Worm (Caenorhabditis elegans) whole organism, L4 larva: Measurements from ENCODE around the gene acl-13.
A peak's percentile ranks its signal among the peaks of the same experiment; 100 is the strongest.

Source experiments
- D1046.2 ChIP-seq: fragments of 200-800 bp; sonication (Bioruptor generic); IDR thresholded peaks from 2 replicates; pipeline ENCODE4 v1.3.6; 2022; ENCODE audit warnings: missing genetic modification characterization, missing compliant biosample characterization
- F10B5.3 ChIP-seq: sonication (generic microtip); optimal IDR thresholded peaks from 2 replicates; lab custom pipeline; 2016; ENCODE audit warnings: mild to moderate bottlenecking, missing genetic modification characterization, missing compliant biosample characterization
- F26F4.8 ChIP-seq: fragments of 200-800 bp; sonication (Bioruptor generic); conservative IDR thresholded peaks from 2 replicates; pipeline ENCODE4 v1.3.6; 2022; ENCODE audit warnings: missing genetic modification characterization, missing compliant biosample characterization
- R02D3.7 ChIP-seq: fragments of 150-350 bp; sonication (generic microtip); optimal IDR thresholded peaks from 3 replicates; lab custom pipeline; 2014; ENCODE audit warnings: missing biosample characterization, missing genetic modification characterization
- T26A8.4 ChIP-seq: fragments of 200-800 bp; sonication (Bioruptor generic); IDR thresholded peaks from 2 replicates; pipeline ENCODE4 v1.3.6; 2022; ENCODE audit warnings: missing genetic modification characterization, missing compliant biosample characterization
- Y105C5A.15 ChIP-seq: fragments of 200-800 bp; sonication (Bioruptor generic); IDR thresholded peaks from 2 replicates; pipeline ENCODE4 v1.3.6; 2022; ENCODE audit warnings: missing genetic modification characterization, missing compliant biosample characterization
- Y48G9A.11 ChIP-seq: fragments of 200-800 bp; sonication (Bioruptor generic); IDR thresholded peaks from 2 replicates; pipeline ENCODE4 v1.3.6; 2022; ENCODE audit warnings: missing genetic modification reagents, missing genetic modification characterization, missing compliant biosample characterization
- Y5F2A.4 ChIP-seq: fragments of 200-800 bp; sonication (Bioruptor generic); optimal IDR thresholded peaks from 2 replicates; lab custom pipeline; 2018; ENCODE audit warnings: mild to moderate bottlenecking, missing genetic modification characterization, missing compliant biosample characterization
- ZK337.2 ChIP-seq: fragments of 200-800 bp; sonication (Bioruptor generic); IDR thresholded peaks from 2 replicates; pipeline ENCODE4 v1.3.6; 2022; ENCODE audit warnings: missing genetic modification reagents, missing genetic modification characterization, missing compliant biosample characterization
- ZK546.5 ChIP-seq, 2 experiments: sonication (generic microtip); optimal IDR thresholded peaks; 2 replicates each; lab custom pipeline; 2017; ENCODE audit warnings: missing biosample characterization in 2 of 2, missing genetic modification characterization in 2 of 2
- aly-2 ChIP-seq: sonication (generic microtip); optimal IDR thresholded peaks from 2 replicates; lab custom pipeline; 2018; ENCODE audit warnings: missing biosample characterization, missing genetic modification characterization
- ceh-20 ChIP-seq: fragments of 200-800 bp; sonication (Bioruptor generic); IDR thresholded peaks from 2 replicates; pipeline ENCODE4 v1.3.6; 2022; ENCODE audit warnings: missing genetic modification reagents, missing genetic modification characterization, missing compliant biosample characterization
- ceh-28 ChIP-seq: fragments of 150-350 bp; optimal IDR thresholded peaks from 2 replicates; lab custom pipeline; 2014; ENCODE audit warnings: missing biosample characterization, missing genetic modification reagents, missing genetic modification characterization
- ceh-32 ChIP-seq: sonication (generic microtip); optimal IDR thresholded peaks from 2 replicates; lab custom pipeline; 2016; ENCODE audit warnings: mild to moderate bottlenecking, missing genetic modification characterization, missing compliant biosample characterization; ENCODE audit not compliant: poor library complexity
- ceh-44 ChIP-seq: fragments of 200-800 bp; sonication (Bioruptor generic); IDR thresholded peaks from 2 replicates; pipeline ENCODE4 v1.3.6; 2022; ENCODE audit warnings: missing genetic modification reagents, missing genetic modification characterization, missing compliant biosample characterization
- ceh-62 ChIP-seq: sonication (generic microtip); optimal IDR thresholded peaks from 2 replicates; lab custom pipeline; 2017; ENCODE audit warnings: missing biosample characterization, missing genetic modification characterization
- ces-1 ChIP-seq: fragments of 150-350 bp; sonication (generic microtip); optimal IDR thresholded peaks from 4 replicates; lab custom pipeline; 2014; ENCODE audit warnings: missing biosample characterization, missing genetic modification reagents, missing genetic modification characterization
- cey-2 ChIP-seq: sonication (generic microtip); optimal IDR thresholded peaks from 3 replicates; lab custom pipeline; 2017; ENCODE audit warnings: missing genetic modification characterization, mild to moderate bottlenecking, missing compliant biosample characterization, antibody characterized with exemption, borderline replicate concordance; ENCODE audit not compliant: insufficient read depth
- ctbp-1 ChIP-seq: fragments of 200-800 bp; sonication (Bioruptor generic); IDR thresholded peaks from 2 replicates; pipeline ENCODE4 v1.3.6; 2022; ENCODE audit warnings: missing genetic modification reagents, missing genetic modification characterization, missing compliant biosample characterization
- dmd-6 ChIP-seq: fragments of 200-800 bp; sonication (Bioruptor generic); IDR thresholded peaks from 2 replicates; pipeline ENCODE4 v1.3.6; 2022; ENCODE audit warnings: missing genetic modification reagents, missing genetic modification characterization, missing compliant biosample characterization
- egl-27 ChIP-seq: sonication (generic microtip); optimal IDR thresholded peaks from 3 replicates; lab custom pipeline; 2017; ENCODE audit warnings: missing biosample characterization, missing genetic modification reagents, missing genetic modification characterization
- fkh-10 ChIP-seq: fragments of 150-350 bp; optimal IDR thresholded peaks from 2 replicates; lab custom pipeline; 2014; ENCODE audit warnings: missing biosample characterization, missing genetic modification reagents, missing genetic modification characterization
- gei-8 ChIP-seq: fragments of 200-800 bp; sonication (Bioruptor generic); optimal IDR thresholded peaks from 2 replicates; lab custom pipeline; 2018; ENCODE audit warnings: mild to moderate bottlenecking, missing genetic modification characterization, missing compliant biosample characterization
- lin-1 ChIP-seq: fragments of 200-800 bp; sonication (Bioruptor generic); IDR thresholded peaks from 2 replicates; pipeline ENCODE4 v1.3.6; 2022; ENCODE audit warnings: missing genetic modification reagents, missing genetic modification characterization, missing compliant biosample characterization
- lin-13 ChIP-seq: fragments of 150-350 bp; optimal IDR thresholded peaks from 2 replicates; lab custom pipeline; 2014; ENCODE audit warnings: missing biosample characterization, missing genetic modification reagents, missing genetic modification characterization
- lin-29 ChIP-seq: fragments of 200-800 bp; sonication (Bioruptor generic); IDR thresholded peaks from 2 replicates; pipeline ENCODE4 v1.3.6; 2022; ENCODE audit warnings: missing genetic modification reagents, missing genetic modification characterization, missing compliant biosample characterization
- lin-39 ChIP-seq: fragments of 150-350 bp; optimal IDR thresholded peaks from 2 replicates; lab custom pipeline; 2014; ENCODE audit warnings: missing biosample characterization, missing genetic modification reagents, missing genetic modification characterization
- lir-3 ChIP-seq: sonication (generic microtip); optimal IDR thresholded peaks from 2 replicates; lab custom pipeline; 2016; ENCODE audit warnings: mild to moderate bottlenecking, missing genetic modification characterization, missing compliant biosample characterization
- lsy-2 ChIP-seq, 2 experiments: fragments of 150-350 bp in 1 of 2; sonication (generic microtip) in 1 of 2; optimal IDR thresholded peaks; 2 replicates each; lab custom pipeline; 2014 to 2017; ENCODE audit warnings: missing biosample characterization in 2 of 2, missing genetic modification characterization in 2 of 2
- madf-9 ChIP-seq: fragments of 200-800 bp; sonication (Bioruptor generic); conservative IDR thresholded peaks from 2 replicates; pipeline ENCODE4 v1.3.6; 2022; ENCODE audit warnings: missing genetic modification reagents, missing genetic modification characterization, missing compliant biosample characterization
- mdl-1 ChIP-seq, 2 experiments: fragments of 150-350 bp in 1 of 2; sonication (generic microtip) in 1 of 2; optimal IDR thresholded peaks; 2 replicates each; lab custom pipeline; 2014 to 2017; ENCODE audit warnings: missing biosample characterization in 2 of 2, missing genetic modification characterization in 2 of 2
- mep-1 ChIP-seq: fragments of 150-350 bp; sonication (generic microtip); optimal IDR thresholded peaks from 3 replicates; lab custom pipeline; 2014; ENCODE audit warnings: missing biosample characterization, missing genetic modification characterization
- mes-2 ChIP-seq: sonication (generic microtip); optimal IDR thresholded peaks from 2 replicates; lab custom pipeline; 2016; ENCODE audit warnings: missing genotype, mild to moderate bottlenecking, missing genetic modification characterization, missing compliant biosample characterization; ENCODE audit not compliant: poor library complexity, severe bottlenecking
- mxl-2 ChIP-seq: fragments of 200-800 bp; sonication (Bioruptor generic); conservative IDR thresholded peaks from 2 replicates; pipeline ENCODE4 v1.3.6; 2022; ENCODE audit warnings: missing genetic modification reagents, missing genetic modification characterization, missing compliant biosample characterization
- mxl-3 ChIP-seq: fragments of 200-800 bp; sonication (Bioruptor generic); optimal IDR thresholded peaks from 2 replicates; lab custom pipeline; 2018; ENCODE audit warnings: mild to moderate bottlenecking, missing genetic modification characterization, missing compliant biosample characterization
- nhr-11 ChIP-seq: fragments of 150-350 bp; optimal IDR thresholded peaks from 2 replicates; lab custom pipeline; 2014; ENCODE audit warnings: missing biosample characterization, missing genetic modification characterization
- nhr-41 ChIP-seq: fragments of 200-800 bp; sonication (Bioruptor generic); IDR thresholded peaks from 2 replicates; pipeline ENCODE4 v1.3.6; 2022; ENCODE audit warnings: missing genetic modification reagents, missing genetic modification characterization, missing compliant biosample characterization
- nhr-42 ChIP-seq: fragments of 200-800 bp; sonication (Bioruptor generic); IDR thresholded peaks from 2 replicates; pipeline ENCODE4 v1.3.6; 2022; ENCODE audit warnings: missing genetic modification characterization, missing compliant biosample characterization
- nhr-48 ChIP-seq: sonication (generic microtip); optimal IDR thresholded peaks from 2 replicates; lab custom pipeline; 2016; ENCODE audit warnings: mild to moderate bottlenecking, missing genetic modification characterization, missing compliant biosample characterization
- nhr-76 ChIP-seq: fragments of 150-350 bp; optimal IDR thresholded peaks from 2 replicates; lab custom pipeline; 2014; ENCODE audit warnings: missing biosample characterization, missing genetic modification characterization
- pha-4 ChIP-seq, 2 experiments: fragments of 150-350 bp in 1 of 2; fragments of 200-800 bp in 1 of 2; sonication (Bioruptor generic) in 1 of 2; IDR thresholded peaks in 1 of 2; optimal IDR thresholded peaks in 1 of 2; 2 replicates each; pipeline versions ENCODE4 v1.3.6 to Lab custom; 2014 to 2022; ENCODE audit warnings: missing genetic modification characterization in 2 of 2, missing genetic modification reagents in 2 of 2, missing biosample characterization in 1 of 2, missing compliant biosample characterization in 1 of 2
- rbr-2 ChIP-seq: sonication (generic microtip); optimal IDR thresholded peaks from 2 replicates; lab custom pipeline; 2016; ENCODE audit warnings: missing genotype, missing genetic modification characterization, missing compliant biosample characterization
- sdz-12 ChIP-seq: fragments of 200-800 bp; sonication (Bioruptor generic); optimal IDR thresholded peaks from 2 replicates; lab custom pipeline; 2018; ENCODE audit warnings: mild to moderate bottlenecking, missing genetic modification characterization, missing compliant biosample characterization
- set-16 ChIP-seq: fragments of 200-800 bp; sonication (Bioruptor generic); IDR thresholded peaks from 2 replicates; pipeline ENCODE4 v1.3.6; 2022; ENCODE audit warnings: missing genetic modification reagents, missing genetic modification characterization, missing compliant biosample characterization
- spr-3 ChIP-seq: fragments of 200-800 bp; sonication (Bioruptor generic); optimal IDR thresholded peaks from 2 replicates; lab custom pipeline; 2018; ENCODE audit warnings: mild to moderate bottlenecking, missing genetic modification characterization, missing compliant biosample characterization
- tag-97 ChIP-seq: fragments of 200-800 bp; sonication (Bioruptor generic); IDR thresholded peaks from 2 replicates; pipeline ENCODE4 v1.3.6; 2022; ENCODE audit warnings: missing genetic modification characterization, missing compliant biosample characterization
- unc-130 ChIP-seq: sonication (generic microtip); optimal IDR thresholded peaks from 2 replicates; lab custom pipeline; 2016; ENCODE audit warnings: missing genetic modification reagents, missing genetic modification characterization, missing compliant biosample characterization
- unc-39 ChIP-seq: sonication (generic microtip); optimal IDR thresholded peaks from 2 replicates; lab custom pipeline; 2017; ENCODE audit warnings: missing biosample characterization, missing genetic modification characterization
- zfp-3 ChIP-seq: fragments of 200-800 bp; sonication (Bioruptor generic); conservative IDR thresholded peaks from 2 replicates; pipeline ENCODE4 v1.3.6; 2022; ENCODE audit warnings: missing genetic modification reagents, missing genetic modification characterization, missing compliant biosample characterization
- zip-2 ChIP-seq: fragments of 150-350 bp; optimal IDR thresholded peaks from 2 replicates; lab custom pipeline; 2014; ENCODE audit warnings: missing biosample characterization, missing genetic modification characterization
- ztf-11 ChIP-seq: fragments of 150-350 bp; optimal IDR thresholded peaks from 2 replicates; lab custom pipeline; 2014; ENCODE audit warnings: missing biosample characterization, missing genetic modification characterization

acl-13 gene

ce11 chrIV:12371879-12372278 lies 38.4 kb upstream of the acl-13 start, which contains the start of gene wdr-46 (continued):
- TF ChIP-seq ceh-44 (GFP tag; lab: Robert Waterston, UW) (no peak), zfp-3 (peak; percentile 63; the same call in 1 of the 2 replicates), fkh-10 (GFP tag; lab: Kevin White, UChicago) (no peak), mdl-1 (tag; optimal IDR thresholded peaks at IDR 0.05; lab: Kevin White, UChicago) (no peak), ZK337.2 (GFP tag; lab: Robert Waterston, UW) (no peak), nhr-76 (tag; lab: Kevin White, UChicago) (no peak), pha-4 (GFP tag; IDR thresholded peaks at IDR 0.05; lab: Robert Waterston, UW) (no peak; the same call in 1 of the 2 replicates), pha-4 (tag; optimal IDR thresholded peaks at IDR 0.05; lab: Kevin White, UChicago) (peak; percentile 63), F26F4.8 (GFP tag; lab: Robert Waterston, UW) (no peak), mes-2 (tag; lab: Kevin White, UChicago) (peak; percentile 91), mep-1 (tag; lab: Kevin White, UChicago) (peak; percentile 88), D1046.2 (GFP tag; lab: Robert Waterston, UW) (no peak), lin-1 (no peak), Y105C5A.15 (GFP tag; lab: Robert Waterston, UW) (no peak), ceh-62 (tag; lab: Kevin White, UChicago) (no peak), R02D3.7 (tag; lab: Kevin White, UChicago) (no peak), sdz-12 (GFP tag; lab: Kevin White, UChicago) (no peak), lir-3 (tag; lab: Kevin White, UChicago) (no peak), rbr-2 (peak; percentile 71), madf-9 (no peak), F10B5.3 (no peak), ZK546.5 (tag; optimal IDR thresholded peaks at IDR 0.05; lab: Kevin White, UChicago) (peak in 1 of 2 experiments; percentile 76), tag-97 (GFP tag; lab: Robert Waterston, UW) (no peak), unc-130 (GFP tag; lab: Kevin White, UChicago) (no peak), lsy-2 (tag; optimal IDR thresholded peaks at IDR 0.05; lab: Kevin White, UChicago) (peak; percentile 98 to 100), cey-2 (tag; lab: Kevin White, UChicago) (peak; percentile 7), gei-8 (GFP tag; lab: Kevin White, UChicago) (no peak), ctbp-1 (GFP tag; lab: Robert Waterston, UW) (0 out of 2 replicates have a peak, but pooled peaks have one; percentile 7), lin-39 (no peak), nhr-41 (GFP tag; lab: Robert Waterston, UW) (no peak), mxl-2 (GFP tag; lab: Robert Waterston, UW) (no peak), Y5F2A.4 (GFP tag; lab: Kevin White, UChicago) (peak; percentile 6), lin-29 (GFP tag; lab: Robert Waterston, UW) (peak; percentile 43; the same call in 1 of the 2 replicates), zip-2 (peak; percentile 30), ceh-20 (GFP tag; lab: Robert Waterston, UW) (peak; percentile 30; the same call in 1 of the 2 replicates), mxl-3 (GFP tag; lab: Kevin White, UChicago) (no peak), lin-13 (peak; percentile 67), ztf-11 (no peak), ceh-32 (no peak), ceh-28 (tag; lab: Kevin White, UChicago) (no peak), unc-39 (tag; lab: Kevin White, UChicago) (no peak), Y48G9A.11 (GFP tag; lab: Robert Waterston, UW) (0 out of 2 replicates have a peak, but pooled peaks have one; percentile 21), dmd-6 (GFP tag; lab: Robert Waterston, UW) (peak; percentile 54), T26A8.4 (GFP tag; lab: Robert Waterston, UW) (peak; percentile 80), ces-1 (peak; percentile 29), spr-3 (GFP tag; lab: Kevin White, UChicago) (no peak), egl-27 (no peak), aly-2 (no peak), nhr-11 (peak; percentile 16), nhr-42 (no peak), set-16 (GFP tag; lab: Robert Waterston, UW) (no peak), nhr-48 (tag; lab: Kevin White, UChicago) (no peak)
